Worm (Caenorhabditis elegans): ENCODE results near the gene vhp-1.
A peak's percentile ranks its signal among the peaks of the same experiment; 100 is the strongest.

The vhp-1 gene

DNA sequence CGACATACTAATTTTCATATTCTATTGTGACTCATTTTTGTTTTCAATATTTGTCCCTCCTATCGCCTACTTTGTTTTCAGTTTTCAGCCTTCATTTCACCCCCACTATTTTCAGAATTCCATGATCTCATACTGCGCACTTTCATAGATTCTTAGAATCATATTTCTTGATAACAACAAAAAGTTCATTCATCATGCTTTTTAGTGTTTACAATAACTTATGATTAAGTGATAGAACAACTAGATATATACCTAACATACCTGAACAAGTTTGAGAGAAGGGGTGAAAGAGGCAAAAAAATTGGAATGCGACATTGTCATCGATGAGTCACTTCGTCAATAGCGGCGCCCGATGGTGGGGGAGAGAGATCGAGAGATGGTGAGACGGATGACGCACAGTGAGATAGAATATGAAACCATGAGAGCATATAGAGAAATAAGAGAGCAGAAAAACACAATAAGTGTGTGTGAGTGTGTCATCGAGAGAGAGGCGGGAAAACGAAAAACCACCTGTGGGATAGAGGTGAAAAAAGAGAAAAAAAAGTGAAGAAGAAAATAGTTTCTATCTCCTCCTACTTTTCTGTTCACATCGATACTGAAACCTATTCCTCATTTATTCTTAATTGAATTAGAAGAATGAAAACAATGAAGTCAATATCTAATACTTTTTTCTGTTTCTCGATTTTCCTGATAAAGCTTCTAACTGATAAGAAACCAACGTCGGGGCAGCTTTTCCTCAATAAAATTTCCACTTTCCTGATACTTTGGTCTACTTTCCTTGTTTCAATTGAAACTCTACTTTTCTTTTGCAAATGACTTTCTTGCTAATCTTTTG is 13.8 kb downstream of the vhp-1 start (continued):
- TF ChIP-seq ceh-28 (tag; optimal IDR thresholded peaks at IDR 0.05) (peak; percentile 30), madf-5 (GFP tag; IDR thresholded peaks at IDR 0.05) (0 out of 4 replicates have a peak, but pooled peaks of 1 of the 2 experiments have one; percentile 31), dpl-1 (GFP tag; optimal IDR thresholded peaks at IDR 0.05) (peak; percentile 45), hlh-30 (tag; optimal IDR thresholded peaks at IDR 0.05; ENCODE audit: insufficient read depth) (peak; percentile 67), T26A8.4 (GFP tag; IDR thresholded peaks at IDR 0.05) (peak; percentile 51; the same call in 1 of the 2 replicates), daf-12 (tag; optimal IDR thresholded peaks at IDR 0.05) (no peak), cey-2 (tag; optimal IDR thresholded peaks at IDR 0.05; ENCODE audit: borderline replicate concordance, insufficient read depth) (no peak), pha-4 (GFP tag; IDR thresholded peaks at IDR 0.05) (peak; percentile 77), pha-4 (tag; optimal IDR thresholded peaks at IDR 0.05) (peak; percentile 85), duxl-1 (tag; optimal IDR thresholded peaks at IDR 0.05; ENCODE audit: poor library complexity) (no peak), snpc-4 (tag; optimal IDR thresholded peaks at IDR 0.05) (no peak), ceh-82 (tag; optimal IDR thresholded peaks at IDR 0.05) (no peak), unc-130 (GFP tag; optimal IDR thresholded peaks at IDR 0.05) (no peak), F37D6.2 (tag; optimal IDR thresholded peaks at IDR 0.05) (no peak), F44E2.7 (GFP tag; IDR thresholded peaks at IDR 0.05) (no peak), daf-19 (GFP tag; conservative IDR thresholded peaks at IDR 0.05) (no peak), lin-15B (tag; optimal IDR thresholded peaks at IDR 0.05) (no peak), T20F7.1 (GFP tag; optimal IDR thresholded peaks at IDR 0.05) (no peak), nhr-42 (GFP tag; IDR thresholded peaks at IDR 0.05) (no peak), set-16 (GFP tag; IDR thresholded peaks at IDR 0.05) (no peak; the same call in 1 of the 2 replicates), nhr-28 (tag; optimal IDR thresholded peaks at IDR 0.05) (peak; percentile 67), gei-8 (GFP tag; optimal IDR thresholded peaks at IDR 0.05) (no peak), unc-62 (GFP tag; optimal IDR thresholded peaks at IDR 0.05 in 1 of 2) (peak in 1 of 2 experiments; percentile 92), unc-62 (tag; optimal IDR thresholded peaks at IDR 0.05) (no peak), ama-1 (optimal IDR thresholded peaks at IDR 0.05) (peak; percentile 28), nhr-76 (tag; optimal IDR thresholded peaks at IDR 0.05) (peak; percentile 37), nhr-11 (tag; optimal IDR thresholded peaks at IDR 0.05) (peak; percentile 80), ztf-7 (tag; optimal IDR thresholded peaks at IDR 0.05) (peak; percentile 22), Y48G9A.11 (GFP tag; IDR thresholded peaks at IDR 0.05) (no peak), F49E8.2 (tag; optimal IDR thresholded peaks at IDR 0.05; ENCODE audit: borderline replicate concordance) (no peak), mdt-29 (GFP tag; IDR thresholded peaks at IDR 0.05) (no peak), F10B5.3 (tag; optimal IDR thresholded peaks at IDR 0.05) (peak; percentile 60), hif-1 (tag; optimal IDR thresholded peaks at IDR 0.05) (peak in 1 of 2 experiments; percentile 27), hlh-11 (tag; optimal IDR thresholded peaks at IDR 0.05) (peak; percentile 87), fos-1 (tag; optimal IDR thresholded peaks at IDR 0.05) (peak; percentile 90), ceh-44 (GFP tag; IDR thresholded peaks at IDR 0.05) (no peak), pqm-1 (tag; optimal IDR thresholded peaks at IDR 0.05) (peak; percentile 38), nhr-77 (tag; optimal IDR thresholded peaks at IDR 0.05) (peak; percentile 33), spr-3 (GFP tag; optimal IDR thresholded peaks at IDR 0.05) (peak; percentile 1), nhr-41 (GFP tag; IDR thresholded peaks at IDR 0.05) (no peak), zip-2 (tag; optimal IDR thresholded peaks at IDR 0.05) (no peak), nhr-237 (tag; optimal IDR thresholded peaks at IDR 0.05) (no peak), arid-1 (GFP tag; conservative IDR thresholded peaks at IDR 0.05) (peak; percentile 63), madf-9 (GFP tag; conservative IDR thresholded peaks at IDR 0.05) (no peak), jun-1 (tag; optimal IDR thresholded peaks at IDR 0.05) (peak; percentile 94), zfp-2 (tag; optimal IDR thresholded peaks at IDR 0.05) (no peak), lsy-2 (tag; optimal IDR thresholded peaks at IDR 0.05) (peak; percentile 27 to 72), ceh-20 (GFP tag; IDR thresholded peaks at IDR 0.05) (peak; percentile 25; the same call in 1 of the 2 replicates), mxl-2 (GFP tag; conservative IDR thresholded peaks at IDR 0.05) (no peak), dve-1 (tag; optimal IDR thresholded peaks at IDR 0.05; ENCODE audit: insufficient read depth) (peak; percentile 76)
